Fruit fly (Drosophila melanogaster): ENCODE results near the gene CG46460.

The CG46460 gene

DNA sequence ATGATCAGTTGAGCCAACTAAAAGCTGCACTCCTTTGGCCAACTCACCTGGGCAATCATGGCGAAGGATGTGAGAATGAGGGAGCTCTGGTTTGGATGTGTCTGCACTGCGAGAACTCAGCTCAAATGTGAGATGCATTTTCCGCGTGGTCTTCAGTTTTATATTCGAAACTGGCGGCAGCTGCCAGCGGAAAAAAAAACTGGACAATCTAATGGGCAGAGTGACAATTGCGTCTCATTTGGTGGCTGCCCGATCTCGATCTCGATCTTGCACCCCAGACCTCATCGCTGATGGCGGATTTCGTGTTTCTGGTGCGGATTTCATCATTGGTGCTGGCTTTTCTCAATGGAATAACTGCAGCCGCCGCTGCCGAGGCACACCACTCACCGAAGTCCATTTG, 14.3 kb downstream of the CG46460 start, which contains the start of gene Cpr64Ac:
Cpr64Ac (minus strand) TSS at position 101 of the 400 bp plus-strand sequence.
- TF ChIP-seq h (optimal IDR thresholded peaks at IDR 0.05) = no peak

DNA sequence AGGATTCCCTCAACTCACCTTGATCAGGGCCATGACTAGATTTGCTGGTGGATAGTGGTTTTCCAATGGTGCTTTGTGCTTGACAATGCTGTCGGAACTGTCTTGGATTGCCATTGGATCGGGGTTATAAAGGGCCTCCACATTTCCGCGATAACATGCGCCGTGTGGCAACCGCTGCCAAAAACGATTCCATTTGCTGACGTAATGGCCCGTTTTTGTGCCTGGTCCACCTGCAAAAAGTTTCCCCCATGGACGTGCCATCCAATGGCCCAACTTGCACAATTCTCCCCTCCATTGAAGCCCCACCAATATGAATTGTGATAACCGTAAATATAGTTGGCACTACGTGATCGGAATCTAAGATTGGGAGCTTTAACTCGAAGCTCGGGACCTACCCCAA, 15.7 kb downstream of the CG46460 start, which contains the start of gene Cpr64Ab:
Cpr64Ab (minus strand) TSS at position 101 of the 400 bp plus-strand sequence.
- no peak for TF ChIP-seq psq (optimal IDR thresholded peaks at IDR 0.05)
- TF ChIP-seq insv (optimal IDR thresholded peaks at IDR 0.05) = no peak
- no peak for TF ChIP-seq Sin3A (optimal IDR thresholded peaks at IDR 0.05)
- no peak for TF ChIP-seq h (optimal IDR thresholded peaks at IDR 0.05)
- TF ChIP-seq ttk (optimal IDR thresholded peaks at IDR 0.05) = no peak
- no peak for TF ChIP-seq Myc (optimal IDR thresholded peaks at IDR 0.05)

DNA sequence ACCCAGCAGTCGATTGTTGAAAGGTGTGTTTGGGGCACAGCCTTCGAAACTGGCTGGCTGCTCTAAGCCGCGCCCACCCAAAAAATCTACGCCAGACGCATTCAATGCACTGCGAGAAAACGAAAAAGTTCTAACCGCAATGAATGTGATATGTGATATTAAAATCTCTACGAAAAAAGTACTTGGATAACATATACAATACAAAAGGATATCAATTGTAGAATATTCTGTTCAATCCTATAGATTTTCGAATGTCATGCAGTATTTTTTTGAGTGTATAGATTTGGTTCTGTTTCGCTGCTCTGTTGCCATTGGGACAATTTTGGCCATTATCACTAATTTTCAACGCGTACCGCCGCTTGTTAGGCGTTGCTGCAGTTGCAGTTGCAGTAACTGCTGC, 17.4 kb downstream of the CG46460 start:
- TF ChIP-seq ttk (optimal IDR thresholded peaks at IDR 0.05) (no peak), Sin3A (optimal IDR thresholded peaks at IDR 0.05) (no peak)

DNA sequence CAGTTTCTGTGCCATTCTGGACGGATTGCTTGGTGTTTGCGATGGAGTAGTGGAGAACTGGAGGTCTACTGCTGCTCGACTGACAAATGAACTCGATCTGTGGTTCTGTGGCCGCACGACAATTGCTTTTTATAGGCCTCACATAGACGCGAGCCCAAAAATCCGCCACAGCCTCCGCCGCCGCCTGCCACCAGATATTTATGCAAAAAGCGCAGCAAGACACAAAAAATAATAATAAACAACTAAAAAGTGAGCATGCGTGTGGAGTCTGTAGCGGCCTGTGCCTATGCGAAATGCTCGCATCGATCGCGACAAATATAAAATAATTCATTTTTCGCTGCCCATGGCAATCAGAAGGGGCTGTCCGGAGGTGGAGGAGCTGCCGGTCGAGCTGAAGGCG, 18.0 kb downstream of the CG46460 start, which contains the start of gene Cpr64Aa:
Cpr64Aa (minus strand) TSS at position 101 of the 400 bp plus-strand sequence.
- TF ChIP-seq h (optimal IDR thresholded peaks at IDR 0.05) = no peak
- TF ChIP-seq insv (optimal IDR thresholded peaks at IDR 0.05) = no peak
- no peak for TF ChIP-seq Sin3A (optimal IDR thresholded peaks at IDR 0.05)
- no peak for TF ChIP-seq Myc (optimal IDR thresholded peaks at IDR 0.05)
- TF ChIP-seq ttk (optimal IDR thresholded peaks at IDR 0.05) = no peak
- no peak for TF ChIP-seq psq (optimal IDR thresholded peaks at IDR 0.05)

DNA sequence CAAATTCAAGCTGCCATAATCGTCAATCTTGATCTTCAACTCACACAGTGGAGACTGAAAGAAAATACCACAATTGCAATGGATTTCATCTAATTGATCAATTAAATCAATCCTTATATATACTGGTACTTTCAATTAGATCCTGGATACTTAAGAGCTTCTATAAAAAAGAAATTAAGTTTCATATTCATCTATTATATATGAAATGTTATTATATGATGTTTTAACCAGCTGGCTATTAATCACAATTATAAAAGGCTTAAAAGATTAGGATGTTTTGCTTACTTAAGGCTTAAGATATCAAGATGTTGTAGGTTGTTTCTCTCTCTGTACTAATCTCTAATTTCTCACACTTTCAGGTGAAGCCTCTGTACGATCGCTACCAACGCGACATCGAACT, 22.2 kb downstream of the CG46460 start:
- TF ChIP-seq Sin3A (optimal IDR thresholded peaks at IDR 0.05) = no peak
- no peak for TF ChIP-seq Myc (optimal IDR thresholded peaks at IDR 0.05)
- TF ChIP-seq h (optimal IDR thresholded peaks at IDR 0.05) = no peak
- no peak for TF ChIP-seq ttk (optimal IDR thresholded peaks at IDR 0.05)
- TF ChIP-seq insv (optimal IDR thresholded peaks at IDR 0.05) = no peak

DNA sequence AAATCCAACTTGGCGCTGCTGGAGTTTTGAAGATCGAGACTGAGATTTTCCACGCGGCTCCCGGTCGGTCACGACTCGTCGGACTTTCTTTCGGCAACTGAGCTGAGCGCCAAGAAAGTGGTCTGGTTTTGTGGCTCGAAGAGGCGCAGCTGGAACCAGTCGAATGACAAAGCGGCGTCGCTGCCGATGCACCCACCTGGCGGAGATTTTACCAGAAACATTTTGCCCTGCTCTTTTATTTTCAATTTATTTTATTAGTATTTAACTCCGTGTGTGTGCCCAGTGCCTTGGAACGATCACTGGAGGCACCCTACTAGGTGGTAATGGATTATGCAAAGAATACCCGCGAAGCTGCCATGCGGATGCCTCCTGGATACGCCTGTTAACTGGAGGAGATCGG, 22.9 kb downstream of the CG46460 start, which contains the start of gene CG15005:
CG15005 (minus strand) TSS at position 101 of the 400 bp plus-strand sequence.
- TF ChIP-seq insv (optimal IDR thresholded peaks at IDR 0.05) = no peak
- TF ChIP-seq Myc (optimal IDR thresholded peaks at IDR 0.05) = no peak
- TF ChIP-seq psq (optimal IDR thresholded peaks at IDR 0.05) = no peak
- no peak for TF ChIP-seq h (optimal IDR thresholded peaks at IDR 0.05)
- no peak for TF ChIP-seq ttk (optimal IDR thresholded peaks at IDR 0.05)
- TF ChIP-seq Sin3A (optimal IDR thresholded peaks at IDR 0.05) = no peak

DNA sequence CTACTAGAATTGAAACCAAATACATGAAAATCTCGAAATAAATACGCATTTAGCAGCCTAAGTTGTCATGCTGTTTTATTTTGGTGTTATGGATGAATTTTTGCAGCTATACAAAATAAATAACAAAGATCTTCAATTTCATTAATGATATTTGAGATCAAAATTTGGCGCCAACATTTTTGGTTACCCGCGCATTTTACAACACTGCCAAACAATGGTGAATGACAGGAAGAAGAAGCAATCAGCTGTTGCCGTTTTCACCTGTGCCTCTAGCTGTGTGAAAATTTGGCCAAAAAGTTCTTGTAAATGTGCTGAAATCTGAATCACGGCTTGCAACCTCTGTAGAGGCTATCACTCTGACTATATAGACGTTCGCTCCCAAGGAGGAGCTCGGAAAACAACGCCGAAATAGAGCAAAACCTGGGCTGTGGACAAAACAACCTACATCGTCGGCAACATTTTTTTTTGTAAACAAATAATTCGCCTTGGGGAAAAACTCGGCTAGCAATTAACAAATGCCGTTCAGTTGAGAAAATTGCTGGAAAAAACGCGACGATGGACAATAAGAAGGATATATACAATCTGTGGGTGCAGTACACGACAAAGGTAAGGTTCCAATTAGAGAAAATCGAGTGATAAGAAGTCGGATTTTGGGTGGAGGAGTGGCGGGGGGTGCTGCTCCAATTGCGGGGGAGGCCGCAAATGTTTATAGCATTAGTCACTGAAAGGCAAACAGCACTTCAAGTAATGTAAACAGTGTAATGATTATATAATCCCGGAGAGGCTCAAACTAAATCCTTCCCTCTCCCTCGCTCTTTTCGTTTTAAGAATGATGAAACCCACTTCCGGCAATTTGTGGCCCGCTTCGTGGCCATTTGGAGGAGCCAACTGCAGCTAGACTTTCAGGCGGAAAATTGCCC, 33.1 kb downstream of the CG46460 start, which contains the start of gene CG43367:
CG43367 (plus strand) TSS at position 264 of the 920 bp plus-strand sequence.
- no peak for TF ChIP-seq Sin3A (optimal IDR thresholded peaks at IDR 0.05)
- no peak for TF ChIP-seq insv (optimal IDR thresholded peaks at IDR 0.05)
- no peak for TF ChIP-seq ttk (optimal IDR thresholded peaks at IDR 0.05)
- no peak for TF ChIP-seq psq (optimal IDR thresholded peaks at IDR 0.05)
- no peak for TF ChIP-seq h (optimal IDR thresholded peaks at IDR 0.05)
- TF ChIP-seq Myc (optimal IDR thresholded peaks at IDR 0.05) = no peak

DNA sequence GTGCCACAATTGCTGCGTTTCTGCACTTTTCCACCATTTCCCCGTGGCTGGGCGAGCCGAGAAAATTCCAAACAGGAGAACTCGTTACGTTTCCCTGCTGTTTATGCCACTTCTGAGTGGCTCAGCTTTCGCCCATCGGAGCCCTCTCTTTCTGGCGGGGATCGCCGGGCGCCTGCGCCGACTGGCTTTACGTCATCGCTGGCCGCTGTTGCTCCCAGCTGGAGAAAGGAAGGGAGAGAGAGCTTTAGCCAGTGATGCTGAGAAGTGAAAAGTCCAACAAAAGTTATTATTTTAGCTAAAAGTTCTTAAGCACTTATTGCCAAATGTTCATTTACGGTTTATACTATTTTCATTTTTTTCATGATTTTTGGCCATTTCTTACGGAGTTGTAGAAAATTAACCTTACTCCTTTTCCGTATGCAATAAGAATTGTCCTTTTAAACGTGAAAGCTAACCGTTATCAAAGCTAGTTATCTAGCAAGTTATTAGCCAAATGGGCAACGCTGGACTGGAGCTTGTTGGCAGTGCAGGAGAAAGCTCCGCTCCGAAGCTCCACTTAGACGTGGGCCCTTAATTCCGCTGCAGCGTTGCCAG, 39.1 kb downstream of the CG46460 start, which contains the start of the genes Teh2 and tipE:
Teh2 (minus strand) TSS at position 94 of the 594 bp plus-strand sequence.
tipE (plus strand) TSS at position 570 of the 594 bp plus-strand sequence.
- TF ChIP-seq ttk (optimal IDR thresholded peaks at IDR 0.05) (no peak), psq (optimal IDR thresholded peaks at IDR 0.05) (no peak), Myc (optimal IDR thresholded peaks at IDR 0.05) (no peak)

DNA sequence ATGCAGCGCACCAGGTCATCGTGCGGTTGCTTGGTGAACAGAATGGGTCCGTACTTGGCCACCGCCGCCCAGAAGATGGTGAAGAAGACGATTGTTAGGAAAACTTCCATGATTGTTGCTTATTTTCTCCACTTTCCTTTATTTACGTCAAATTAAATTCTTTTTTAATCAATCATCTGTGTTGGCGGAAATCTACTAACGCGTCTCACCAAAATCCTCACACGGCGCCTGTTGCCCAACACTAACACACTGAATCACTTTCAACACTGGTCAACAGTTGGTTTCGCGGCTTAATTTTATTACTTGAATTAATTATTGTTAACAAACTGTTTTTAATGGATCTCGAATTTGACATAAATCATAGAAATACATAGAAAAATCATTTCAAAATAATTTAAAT, 40.4 kb downstream of the CG46460 start, which contains the start of gene VhaM9.7-c:
VhaM9.7-c (minus strand) TSS at position 207 of the 400 bp plus-strand sequence.
- TF ChIP-seq insv (optimal IDR thresholded peaks at IDR 0.05) (no peak), Sin3A (optimal IDR thresholded peaks at IDR 0.05) (no peak), Myc (optimal IDR thresholded peaks at IDR 0.05) (no peak), psq (optimal IDR thresholded peaks at IDR 0.05) (no peak), h (optimal IDR thresholded peaks at IDR 0.05) (no peak), ttk (optimal IDR thresholded peaks at IDR 0.05) (no peak)

DNA sequence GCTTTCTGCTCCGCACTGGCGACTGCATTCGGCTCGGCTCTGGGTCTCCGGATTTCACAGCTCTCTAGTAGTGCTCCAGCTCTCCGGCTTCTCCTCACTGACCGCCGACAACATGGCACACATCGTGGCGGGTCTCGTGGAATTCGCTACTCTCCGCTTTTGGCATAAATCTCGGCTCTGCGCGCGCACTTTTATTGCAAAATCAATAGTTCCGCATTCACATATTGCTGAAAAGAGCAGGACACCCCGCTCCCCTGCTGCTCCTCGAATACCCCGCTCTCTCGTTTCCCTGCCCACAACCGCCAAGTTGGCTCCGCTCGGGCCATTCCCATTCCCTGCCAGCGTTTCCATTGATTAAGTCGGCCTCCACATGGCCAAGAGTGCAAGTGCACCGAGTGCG, 41.8 kb downstream of the CG46460 start:
- TF ChIP-seq ttk (optimal IDR thresholded peaks at IDR 0.05) (no peak), h (optimal IDR thresholded peaks at IDR 0.05) (no peak), insv (optimal IDR thresholded peaks at IDR 0.05) (no peak), Myc (optimal IDR thresholded peaks at IDR 0.05) (no peak), psq (optimal IDR thresholded peaks at IDR 0.05) (no peak), Sin3A (optimal IDR thresholded peaks at IDR 0.05) (no peak)

DNA sequence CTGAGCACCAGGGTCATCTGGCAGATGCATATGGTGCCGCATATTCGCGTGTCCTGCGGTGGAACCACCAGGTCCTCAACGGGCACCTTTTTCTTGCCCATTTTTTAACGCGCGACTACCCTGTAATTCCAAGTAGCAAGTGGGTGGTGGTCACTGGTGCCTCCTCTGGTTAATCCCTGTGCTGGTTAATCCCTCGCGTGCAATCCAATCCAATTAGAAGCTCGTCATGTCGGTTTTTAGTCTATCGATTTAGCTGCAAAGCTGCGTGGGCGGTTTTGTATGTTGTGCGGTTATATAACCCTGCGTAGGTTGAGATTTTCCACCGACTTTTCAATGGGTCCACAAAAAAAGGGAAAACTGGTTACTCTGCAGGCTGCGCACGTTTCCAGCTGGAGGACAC, 42.5 kb downstream of the CG46460 start, which contains the start of gene Teh3:
Teh3 (minus strand) TSS at position 101 of the 400 bp plus-strand sequence.
- TF ChIP-seq insv (optimal IDR thresholded peaks at IDR 0.05) (no peak), Myc (optimal IDR thresholded peaks at IDR 0.05) (no peak), psq (optimal IDR thresholded peaks at IDR 0.05) (no peak), ttk (optimal IDR thresholded peaks at IDR 0.05) (no peak), Sin3A (optimal IDR thresholded peaks at IDR 0.05) (no peak), h (optimal IDR thresholded peaks at IDR 0.05) (no peak)

DNA sequence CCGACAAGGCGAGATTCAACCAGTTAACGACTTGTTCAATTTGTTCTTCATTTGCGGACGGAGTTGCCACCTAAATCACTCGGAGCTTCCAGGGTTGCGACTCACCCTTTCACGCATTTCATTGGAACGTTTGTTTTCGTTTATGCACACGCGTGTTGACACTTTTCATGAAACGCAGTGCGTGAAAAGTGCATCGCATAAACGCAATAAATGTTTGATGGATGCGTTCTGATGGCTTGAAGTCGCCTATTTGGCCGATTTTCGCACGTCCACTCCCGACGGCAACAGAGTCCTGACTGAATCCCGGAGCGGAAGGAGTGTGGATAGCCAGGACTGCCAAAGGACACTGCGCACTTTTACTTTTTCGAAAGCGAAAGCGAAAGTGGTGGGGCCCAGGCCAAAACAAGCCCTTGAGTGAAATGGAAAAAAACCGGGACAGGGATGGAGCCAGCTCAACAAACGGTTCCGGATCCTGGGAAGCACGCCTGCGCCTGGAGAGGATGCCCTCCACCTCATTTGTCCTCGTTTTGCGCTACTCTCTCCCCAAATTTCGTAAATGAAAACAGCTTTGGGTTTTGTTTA, 49.0 kb downstream of the CG46460 start, which contains the start of gene Teh4:
Teh4 (minus strand) TSS at position 290 of the 582 bp plus-strand sequence.
- TF ChIP-seq psq (optimal IDR thresholded peaks at IDR 0.05) = no peak
- no peak for TF ChIP-seq h (optimal IDR thresholded peaks at IDR 0.05)
- no peak for TF ChIP-seq Myc (optimal IDR thresholded peaks at IDR 0.05)
- TF ChIP-seq Sin3A (optimal IDR thresholded peaks at IDR 0.05) = no peak
